Comparison of ENCODE assay signal across 7 worm cellular contexts in the genomic region with DNA sequence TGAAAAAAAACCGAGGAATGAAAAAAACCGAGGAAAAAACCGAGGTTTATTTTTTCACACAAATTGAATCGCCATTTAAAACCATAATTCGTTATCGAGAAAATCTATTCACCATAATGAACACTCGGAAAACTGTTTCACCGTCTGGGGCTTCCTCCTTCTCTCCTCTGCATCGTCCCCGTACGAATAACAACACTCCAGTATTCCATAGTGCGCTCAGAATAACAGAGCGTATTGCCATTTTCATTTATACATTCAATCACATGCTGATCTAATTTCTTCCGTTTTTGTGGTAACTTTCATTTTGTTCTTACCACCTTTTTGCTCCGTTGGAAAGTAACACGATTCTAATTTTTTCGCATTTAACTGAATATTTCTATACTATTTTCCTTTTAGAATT.
A peak's percentile ranks its signal among the peaks of the same experiment; 100 is the strongest.
TF ChIP-seq lines count a peak whose summit lies in the region.

Gene C17H11.2 (plus strand): TSS at position 397 of the 400 bp plus-strand sequence.

TF ChIP-seq in whole organism, L1 larva, 84 proteins besides CTCF, POLR2A, EP300 and RAD21 (continues in another document):
- no peak for TF ChIP-seq irx-1 (tag; optimal IDR thresholded peaks at IDR 0.05; lab: Kevin White, UChicago)
- peak in 1 of 6 experiments; percentile 5 for TF ChIP-seq elt-3 (tag; optimal IDR thresholded peaks at IDR 0.05; lab: Kevin White, UChicago)
- TF ChIP-seq unc-62 (GFP tag; optimal IDR thresholded peaks at IDR 0.05; lab: Kevin White, UChicago) = no peak
- peak; percentile 43 for TF ChIP-seq blmp-1 (tag; optimal IDR thresholded peaks at IDR 0.05; lab: Kevin White, UChicago)
- peak in 1 of 3 experiments; percentile 2 for TF ChIP-seq ceh-82 (tag; optimal IDR thresholded peaks at IDR 0.05; lab: Kevin White, UChicago)
- TF ChIP-seq fos-1 (tag; optimal IDR thresholded peaks at IDR 0.05; lab: Kevin White, UChicago) = no peak
- no peak for TF ChIP-seq zip-4 (GFP tag; optimal IDR thresholded peaks at IDR 0.05; lab: Kevin White, UChicago)
- TF ChIP-seq lsy-2 (tag; optimal IDR thresholded peaks at IDR 0.05; lab: Kevin White, UChicago) = peak in 1 of 2 experiments; percentile 51
- TF ChIP-seq mef-2 (tag; optimal IDR thresholded peaks at IDR 0.05; lab: Kevin White, UChicago) = no peak
- TF ChIP-seq C16A3.4 (tag; optimal IDR thresholded peaks at IDR 0.05; lab: Kevin White, UChicago) = peak; percentile 6
- peak; percentile 2 for TF ChIP-seq nhr-20 (tag; optimal IDR thresholded peaks at IDR 0.05; lab: Kevin White, UChicago)

TF ChIP-seq in whole organism, L2 larva, 48 proteins besides CTCF, POLR2A, EP300 and RAD21:
- no peak for TF ChIP-seq lin-11 (tag; optimal IDR thresholded peaks at IDR 0.05; lab: Kevin White, UChicago)
- no peak for TF ChIP-seq ztf-11 (tag; optimal IDR thresholded peaks at IDR 0.05; lab: Kevin White, UChicago)
- TF ChIP-seq sma-9 (GFP tag; optimal IDR thresholded peaks at IDR 0.05; lab: Kevin White, UChicago) = peak; percentile 20
- TF ChIP-seq sma-9 (tag; optimal IDR thresholded peaks at IDR 0.05; lab: Kevin White, UChicago) = no peak
- peak; percentile 39 for TF ChIP-seq C34F6.9 (tag; optimal IDR thresholded peaks at IDR 0.05; lab: Kevin White, UChicago)
- TF ChIP-seq nhr-129 (tag; optimal IDR thresholded peaks at IDR 0.05; lab: Kevin White, UChicago) = peak; percentile 47
- peak; percentile 32 for TF ChIP-seq fos-1 (tag; optimal IDR thresholded peaks at IDR 0.05; lab: Kevin White, UChicago)
- TF ChIP-seq skn-1 (tag; optimal IDR thresholded peaks at IDR 0.05; lab: Kevin White, UChicago) = no peak
- TF ChIP-seq ama-1 (optimal IDR thresholded peaks at IDR 0.05; lab: Kevin White, UChicago) = no peak

TF ChIP-seq in whole organism, L3 larva, 47 proteins besides CTCF, POLR2A, EP300 and RAD21 (continues in another document):
- TF ChIP-seq jun-1 (tag; optimal IDR thresholded peaks at IDR 0.05; lab: Kevin White, UChicago) = no peak
- peak; percentile 33 for TF ChIP-seq elt-2 (tag; optimal IDR thresholded peaks at IDR 0.05; lab: Kevin White, UChicago)
- TF ChIP-seq nfya-1 (tag; optimal IDR thresholded peaks at IDR 0.05; lab: Kevin White, UChicago; ENCODE audit: insufficient read depth) = no peak
- TF ChIP-seq nhr-12 (tag; optimal IDR thresholded peaks at IDR 0.05; lab: Kevin White, UChicago) = no peak
- TF ChIP-seq hmg-11 (tag; optimal IDR thresholded peaks at IDR 0.05; lab: Kevin White, UChicago) = peak; percentile 39
- TF ChIP-seq mdl-1 (tag; optimal IDR thresholded peaks at IDR 0.05; lab: Kevin White, UChicago) = no peak
- TF ChIP-seq ceh-28 (tag; optimal IDR thresholded peaks at IDR 0.05; lab: Kevin White, UChicago) = no peak
- no peak for TF ChIP-seq eor-1 (tag; optimal IDR thresholded peaks at IDR 0.05; lab: Kevin White, UChicago)
- TF ChIP-seq snpc-4 (tag; optimal IDR thresholded peaks at IDR 0.05; lab: Kevin White, UChicago) = no peak
- no peak for TF ChIP-seq ZK546.5 (tag; optimal IDR thresholded peaks at IDR 0.05; lab: Kevin White, UChicago)
- TF ChIP-seq nhr-23 (tag; optimal IDR thresholded peaks at IDR 0.05; lab: Kevin White, UChicago) = peak; percentile 41
- no peak for TF ChIP-seq lin-15B (tag; optimal IDR thresholded peaks at IDR 0.05; lab: Kevin White, UChicago)
- TF ChIP-seq fos-1 (tag; optimal IDR thresholded peaks at IDR 0.05; lab: Kevin White, UChicago) = no peak
- TF ChIP-seq tbx-2 (tag; optimal IDR thresholded peaks at IDR 0.05; lab: Kevin White, UChicago) = no peak

TF ChIP-seq in whole organism, L4 larva, 104 proteins besides CTCF, POLR2A, EP300 and RAD21 (continues in another document):
- TF ChIP-seq pqm-1 (tag; optimal IDR thresholded peaks at IDR 0.05; lab: Kevin White, UChicago) (peak; percentile 5), nhr-41 (GFP tag; IDR thresholded peaks at IDR 0.05; lab: Robert Waterston, UW) (no peak), nhr-111 (GFP tag; optimal IDR thresholded peaks at IDR 0.05; lab: Kevin White, UChicago) (no peak), gei-8 (GFP tag; optimal IDR thresholded peaks at IDR 0.05; lab: Kevin White, UChicago) (no peak), saeg-2 (GFP tag; IDR thresholded peaks at IDR 0.05; lab: Robert Waterston, UW) (no peak), ceh-44 (GFP tag; IDR thresholded peaks at IDR 0.05; lab: Robert Waterston, UW) (no peak), mxl-3 (GFP tag; optimal IDR thresholded peaks at IDR 0.05; lab: Kevin White, UChicago) (no peak), zfp-2 (tag; optimal IDR thresholded peaks at IDR 0.05; lab: Kevin White, UChicago) (no peak), nhr-28 (tag; optimal IDR thresholded peaks at IDR 0.05; lab: Kevin White, UChicago) (peak; percentile 46), F10B5.3 (tag; optimal IDR thresholded peaks at IDR 0.05; lab: Kevin White, UChicago) (no peak), lir-3 (tag; optimal IDR thresholded peaks at IDR 0.05; lab: Kevin White, UChicago) (no peak), Y48G9A.11 (GFP tag; IDR thresholded peaks at IDR 0.05; lab: Robert Waterston, UW) (no peak), arid-1 (GFP tag; conservative IDR thresholded peaks at IDR 0.05; lab: Robert Waterston, UW) (no peak), lin-15B (tag; optimal IDR thresholded peaks at IDR 0.05; lab: Kevin White, UChicago) (no peak), spr-3 (GFP tag; optimal IDR thresholded peaks at IDR 0.05; lab: Kevin White, UChicago) (no peak)

TF ChIP-seq in whole organism, late embryonic, 69 proteins besides CTCF, POLR2A, EP300 and RAD21:
- TF ChIP-seq nfya-1 (tag; optimal IDR thresholded peaks at IDR 0.05; lab: Kevin White, UChicago) (peak; percentile 24), lin-11 (tag; optimal IDR thresholded peaks at IDR 0.05; lab: Kevin White, UChicago) (no peak), unc-42 (tag; optimal IDR thresholded peaks at IDR 0.05; lab: Kevin White, UChicago) (peak; percentile 39), ceh-24 (tag; optimal IDR thresholded peaks at IDR 0.05; lab: Kevin White, UChicago) (no peak)

TF ChIP-seq in whole organism, mixed stage, embryonic, 35 proteins besides CTCF, POLR2A, EP300 and RAD21:
- TF ChIP-seq flh-1 (GFP tag; optimal IDR thresholded peaks at IDR 0.05; lab: Kevin White, UChicago) (no peak), ces-1 (GFP tag; optimal IDR thresholded peaks at IDR 0.05; lab: Kevin White, UChicago) (peak; percentile 46), lin-32 (GFP tag; optimal IDR thresholded peaks at IDR 0.05; lab: Kevin White, UChicago) (no peak)

TF ChIP-seq in whole organism, young adult, 124 proteins besides CTCF, POLR2A, EP300 and RAD21:
- TF ChIP-seq hmg-1.2 (GFP tag; IDR thresholded peaks at IDR 0.05; lab: Robert Waterston, UW) = peak; percentile 23; the same call in 1 of the 2 replicates
- no peak for TF ChIP-seq xnd-1 (tag; optimal IDR thresholded peaks at IDR 0.05; lab: Kevin White, UChicago)
- TF ChIP-seq attf-3 (GFP tag; conservative IDR thresholded peaks at IDR 0.05; lab: Robert Waterston, UW) = peak; percentile 69
- TF ChIP-seq dox-1 (GFP tag; IDR thresholded peaks at IDR 0.05; lab: Robert Waterston, UW) = no peak
- no peak for TF ChIP-seq F39B2.1 (GFP tag; IDR thresholded peaks at IDR 0.05; lab: Robert Waterston, UW)
